Worm (Caenorhabditis elegans): ENCODE data around the gene del-6.

DNA sequence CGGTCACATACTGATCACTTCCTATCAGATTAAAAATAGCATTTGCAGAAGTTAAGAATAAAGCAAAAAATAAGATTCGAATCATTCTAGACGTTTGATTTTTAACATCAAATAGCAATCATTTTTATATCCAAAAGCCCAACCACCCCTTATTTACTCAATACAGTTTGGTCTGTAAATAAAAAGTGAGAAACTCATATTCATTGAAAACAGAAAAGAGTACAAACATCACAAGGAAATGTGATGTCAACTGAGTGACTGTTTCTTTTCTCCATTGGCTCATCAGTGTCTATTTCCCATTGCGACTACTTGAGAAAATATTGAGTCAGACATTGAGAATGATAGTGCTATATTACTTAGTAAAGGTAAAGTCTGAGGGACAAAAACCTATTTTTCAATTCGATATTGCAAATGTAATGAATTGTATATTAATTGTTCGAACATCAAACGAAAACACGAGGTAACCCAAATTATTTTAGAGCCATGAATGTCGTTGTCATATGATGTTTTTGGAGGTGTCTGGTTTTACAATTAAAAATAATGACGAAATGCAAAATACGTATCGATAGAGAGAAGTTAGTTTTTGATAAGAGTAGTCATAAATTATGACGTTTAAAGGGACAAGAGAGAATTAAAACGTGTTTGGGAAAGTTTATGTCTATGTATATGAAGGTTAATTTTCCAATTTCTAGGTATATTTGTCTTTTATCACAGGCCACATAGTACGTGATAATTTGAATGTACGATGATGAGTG, 17.2 kb downstream of the del-6 start, which contains the start of gene ttr-23:
- no peak for TF ChIP-seq unc-39 (tag; optimal IDR thresholded peaks at IDR 0.05)
- no peak for TF ChIP-seq mab-5 (tag; optimal IDR thresholded peaks at IDR 0.05)
